Fruit fly (Drosophila melanogaster) whole organism: ENCODE data around the gene eff.

Experiments used
- CG8478 ChIP-seq: fragments of >200 bp; optimal IDR thresholded peaks from 2 replicates; lab custom pipeline; 2018; ENCODE audit warnings: inconsistent platforms
- pan ChIP-seq: fragments of >200 bp; optimal IDR thresholded peaks from 2 replicates; lab custom pipeline; 2017
- psq ChIP-seq: fragments of >200 bp; optimal IDR thresholded peaks from 2 replicates; lab custom pipeline; 2017

DNA sequence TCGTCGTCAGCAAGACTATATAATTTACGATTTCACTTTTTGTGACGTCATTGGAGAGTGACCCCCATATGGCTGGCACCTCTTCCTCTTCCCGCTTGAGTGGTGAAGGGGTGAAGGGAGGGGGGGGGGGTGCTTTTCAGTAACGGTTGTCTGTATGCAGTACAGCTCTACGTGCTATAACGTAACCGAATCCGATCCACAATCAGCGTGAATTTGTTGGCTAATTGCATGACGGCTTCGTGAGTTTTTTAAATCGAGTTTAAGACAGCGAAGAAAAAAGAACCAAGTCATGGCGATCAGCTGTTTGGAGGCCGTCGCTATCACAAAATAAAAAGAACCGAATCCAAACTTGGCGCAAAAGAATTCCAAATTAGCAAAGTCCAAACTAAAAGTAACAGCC lies 4.4 kb downstream of the eff start:
- TF ChIP-seq CG8478 (lab: Kevin White, UChicago) (no peak), psq (lab: Kevin White, UChicago) (no peak), pan (lab: Kevin White, UChicago) (no peak)
